Worm (Caenorhabditis elegans) whole organism, L3 larva: ENCODE results near the gene T23E7.6.
A peak's percentile ranks its signal among the peaks of the same experiment; 100 is the strongest.
"Not testable (repeated sequence)": the region's sequence is repeated elsewhere in the genome, so short reads cannot be mapped to it uniquely, and the experiment has no call there.

Source experiments
- R02D3.7 ChIP-seq: fragments of 150-350 bp; optimal IDR thresholded peaks from 2 replicates; lab custom pipeline; 2014; ENCODE audit warnings: missing biosample characterization, missing genetic modification characterization
- aly-2 ChIP-seq: fragments of 150-350 bp; optimal IDR thresholded peaks from 2 replicates; lab custom pipeline; 2014; ENCODE audit warnings: missing biosample characterization, missing genetic modification characterization
- ama-1 ChIP-seq: fragments of 150-350 bp; optimal IDR thresholded peaks from 2 replicates; lab custom pipeline; 2018
- ceh-16 ChIP-seq: sonication (generic microtip); optimal IDR thresholded peaks from 2 replicates; lab custom pipeline; 2017; ENCODE audit warnings: missing biosample characterization, missing genetic modification characterization
- daf-12 ChIP-seq: fragments of 150-350 bp; optimal IDR thresholded peaks from 2 replicates; lab custom pipeline; 2014; ENCODE audit warnings: missing biosample characterization, missing genetic modification reagents, missing genetic modification characterization
- egl-27 ChIP-seq: sonication (generic microtip); optimal IDR thresholded peaks from 4 replicates; lab custom pipeline; 2017; ENCODE audit warnings: missing biosample characterization, missing genetic modification reagents, missing genetic modification characterization
- elt-2 ChIP-seq: sonication (generic microtip); optimal IDR thresholded peaks from 2 replicates; lab custom pipeline; 2016; ENCODE audit warnings: missing genetic modification reagents, mild to moderate bottlenecking, missing genetic modification characterization, missing compliant biosample characterization
- eor-1 ChIP-seq, 2 experiments: fragments of 150-350 bp; optimal IDR thresholded peaks; 2 replicates each; lab custom pipeline; 2014 to 2018; ENCODE audit warnings: missing biosample characterization in 2 of 2, missing genetic modification characterization in 2 of 2
- fkh-10 ChIP-seq: sonication (generic microtip); optimal IDR thresholded peaks from 2 replicates; lab custom pipeline; 2017; ENCODE audit warnings: missing biosample characterization, missing genetic modification reagents, missing genetic modification characterization
- fkh-2 ChIP-seq: fragments of 150-350 bp; optimal IDR thresholded peaks from 2 replicates; lab custom pipeline; 2014; ENCODE audit warnings: missing biosample characterization, missing genetic modification reagents, missing genetic modification characterization
- fos-1 ChIP-seq: fragments of 150-350 bp; optimal IDR thresholded peaks from 2 replicates; lab custom pipeline; 2014; ENCODE audit warnings: missing biosample characterization, missing genetic modification characterization
- hmg-11 ChIP-seq: sonication (generic microtip); optimal IDR thresholded peaks from 2 replicates; lab custom pipeline; 2016; ENCODE audit warnings: missing genetic modification characterization, missing compliant biosample characterization
- lin-15B ChIP-seq: fragments of 150-350 bp; optimal IDR thresholded peaks from 2 replicates; lab custom pipeline; 2014; ENCODE audit warnings: missing biosample characterization, missing genetic modification characterization
- lin-39 ChIP-seq: fragments of 150-350 bp; optimal IDR thresholded peaks from 2 replicates; lab custom pipeline; 2018; ENCODE audit warnings: missing biosample characterization, missing genetic modification reagents, missing genetic modification characterization
- mml-1 ChIP-seq: fragments of 150-350 bp; sonication (generic microtip); optimal IDR thresholded peaks from 3 replicates; lab custom pipeline; 2014; ENCODE audit warnings: missing biosample characterization, missing genetic modification characterization
- nfya-1 ChIP-seq: sonication (generic microtip); optimal IDR thresholded peaks from 2 replicates; lab custom pipeline; 2017; ENCODE audit warnings: missing genetic modification characterization, mild to moderate bottlenecking, missing compliant biosample characterization, antibody characterized with exemption, moderate library complexity; ENCODE audit not compliant: insufficient read depth
- nhr-11 ChIP-seq: fragments of 150-350 bp; optimal IDR thresholded peaks from 2 replicates; lab custom pipeline; 2014; ENCODE audit warnings: missing biosample characterization, missing genetic modification characterization
- nhr-12 ChIP-seq: fragments of 150-350 bp; optimal IDR thresholded peaks from 2 replicates; lab custom pipeline; 2014; ENCODE audit warnings: missing biosample characterization, missing genetic modification characterization
- nhr-23 ChIP-seq: fragments of 150-350 bp; optimal IDR thresholded peaks from 2 replicates; lab custom pipeline; 2014; ENCODE audit warnings: missing biosample characterization, missing genetic modification reagents, missing genetic modification characterization
- nhr-28 ChIP-seq: fragments of 150-350 bp; optimal IDR thresholded peaks from 2 replicates; lab custom pipeline; 2014; ENCODE audit warnings: missing biosample characterization, missing genetic modification characterization
- nhr-43 ChIP-seq: sonication (generic microtip); optimal IDR thresholded peaks from 2 replicates; lab custom pipeline; 2016; ENCODE audit warnings: mild to moderate bottlenecking, missing genetic modification characterization, missing compliant biosample characterization; ENCODE audit not compliant: poor library complexity, severe bottlenecking
- nhr-76 ChIP-seq: fragments of 150-350 bp; sonication (generic microtip); optimal IDR thresholded peaks from 5 replicates; lab custom pipeline; 2014; ENCODE audit warnings: missing biosample characterization, missing genetic modification characterization
- nhr-77 ChIP-seq: fragments of 150-350 bp; optimal IDR thresholded peaks from 2 replicates; lab custom pipeline; 2014; ENCODE audit warnings: missing biosample characterization, missing genetic modification characterization
- sea-2 ChIP-seq: fragments of 150-350 bp; sonication (generic microtip); optimal IDR thresholded peaks from 4 replicates; lab custom pipeline; 2014; ENCODE audit warnings: missing biosample characterization, missing genetic modification reagents, missing genetic modification characterization
- skn-1 ChIP-seq: fragments of 150-350 bp; optimal IDR thresholded peaks from 2 replicates; lab custom pipeline; 2014; ENCODE audit warnings: missing biosample characterization, missing genetic modification characterization
- snpc-4 ChIP-seq: fragments of 150-350 bp; optimal IDR thresholded peaks from 2 replicates; lab custom pipeline; 2014; ENCODE audit warnings: missing biosample characterization, missing genetic modification characterization
- tbx-2 ChIP-seq: sonication (generic microtip); optimal IDR thresholded peaks from 2 replicates; lab custom pipeline; 2016; ENCODE audit warnings: mild to moderate bottlenecking, missing genetic modification characterization, missing compliant biosample characterization
- unc-39 ChIP-seq: sonication (generic microtip); optimal IDR thresholded peaks from 4 replicates; lab custom pipeline; 2017; ENCODE audit warnings: missing biosample characterization, missing genetic modification characterization
- unc-62 ChIP-seq: fragments of 150-350 bp; sonication (generic microtip); optimal IDR thresholded peaks from 4 replicates; lab custom pipeline; 2014; ENCODE audit warnings: missing biosample characterization, missing genetic modification reagents, missing genetic modification characterization
- zag-1 ChIP-seq: fragments of 150-350 bp; optimal IDR thresholded peaks from 2 replicates; lab custom pipeline; 2014; ENCODE audit warnings: missing biosample characterization, missing genetic modification characterization
- ztf-11 ChIP-seq: fragments of 150-350 bp; optimal IDR thresholded peaks from 2 replicates; lab custom pipeline; 2014; ENCODE audit warnings: missing biosample characterization, missing genetic modification characterization
- ztf-4 ChIP-seq: fragments of 150-350 bp; optimal IDR thresholded peaks from 2 replicates; lab custom pipeline; 2014; ENCODE audit warnings: missing biosample characterization, missing genetic modification characterization

T23E7.6 gene

ce11 chrX:17672256-17672655 is 12.4 kb downstream of the T23E7.6 start:
- TF ChIP-seq R02D3.7 (tag; lab: Kevin White, UChicago) (no peak), daf-12 (no peak), fkh-10 (GFP tag; lab: Kevin White, UChicago) (no peak), nhr-43 (no peak), snpc-4 (no peak), nhr-77 (tag; lab: Kevin White, UChicago) (no peak), elt-2 (no peak), zag-1 (tag; lab: Kevin White, UChicago) (no peak), fkh-2 (no peak), ztf-11 (tag; lab: Kevin White, UChicago) (no peak), lin-39 (no peak), aly-2 (no peak), fos-1 (tag; lab: Kevin White, UChicago) (no peak), nhr-12 (tag; lab: Kevin White, UChicago) (no peak), sea-2 (GFP tag; lab: Kevin White, UChicago) (no peak), ztf-4 (tag; lab: Kevin White, UChicago) (no peak)

- no peak for TF ChIP-seq nfya-1 (tag; lab: Kevin White, UChicago)
- TF ChIP-seq lin-39: peak; percentile 20
Observed at ce11 chrX:17670379-17671077, 14.1 kb downstream of the T23E7.6 start, which contains the start of gene T23E7.2. TSS of gene T23E7.2 (plus strand) at chrX:17671027.

- TF ChIP-seq unc-39 (tag; lab: Kevin White, UChicago) (no peak), R02D3.7 (tag; lab: Kevin White, UChicago) (no peak), lin-39 (peak; percentile 8), ztf-11 (tag; lab: Kevin White, UChicago) (no peak), skn-1 (no peak), nfya-1 (tag; lab: Kevin White, UChicago) (peak; percentile 39)
Observed at ce11 chrX:17667288-17667687, 17.3 kb downstream of the T23E7.6 start.

ce11 chrX:17662146-17662545 is 22.5 kb downstream of the T23E7.6 start, which contains the start of gene nlp-6:
TSS of gene nlp-6 (plus strand) at chrX:17662446.
- TF ChIP-seq ceh-16 (tag; lab: Kevin White, UChicago) (no peak), nhr-12 (tag; lab: Kevin White, UChicago) (no peak), egl-27 (tag; lab: Kevin White, UChicago) (no peak), nhr-76 (tag; lab: Kevin White, UChicago) (no peak), nhr-28 (tag; lab: Kevin White, UChicago) (no peak), mml-1 (tag; lab: Kevin White, UChicago) (no peak), snpc-4 (no peak), unc-62 (no peak), skn-1 (no peak), tbx-2 (tag; lab: Kevin White, UChicago) (no peak)

ce11 chrX:17649380-17649779 is 35.2 kb downstream of the T23E7.6 start, which contains the start of gene tmem-218:
TSS of gene tmem-218 (plus strand) at chrX:17649680.
- not testable (repeated sequence) for TF ChIP-seq lin-15B (tag; lab: Kevin White, UChicago); lin-39; hmg-11 (tag; lab: Kevin White, UChicago)

ce11 chrX:17643812-17644211 is 40.8 kb downstream of the T23E7.6 start:
- peak; percentile 14 for TF ChIP-seq nhr-23 (tag; lab: Kevin White, UChicago)
- no peak for TF ChIP-seq nhr-28 (tag; lab: Kevin White, UChicago)
- TF ChIP-seq, all 47 proteins: peak for 1

- TF ChIP-seq lin-39 (no peak), fos-1 (tag; lab: Kevin White, UChicago) (no peak), nhr-43 (no peak), nhr-11 (tag; lab: Kevin White, UChicago) (no peak), ztf-11 (tag; lab: Kevin White, UChicago) (no peak), elt-2 (no peak), fkh-2 (no peak), ama-1 (no peak), nfya-1 (tag; lab: Kevin White, UChicago) (no peak), eor-1 (tag; optimal IDR thresholded peaks at IDR 0.05; lab: Kevin White, UChicago) (no peak)
- TF ChIP-seq, all 47 proteins: peak for 0
Observed at ce11 chrX:17642832-17643231, 41.8 kb downstream of the T23E7.6 start.
